Comparison of ENCODE assay signal across 4 worm cellular contexts in genomic region chrII:219846-220503, ce11.
A peak's percentile ranks its signal among the peaks of the same experiment; 100 is the strongest.
TF ChIP-seq lines count a peak whose summit lies in the region.

No protein-coding gene starts in this region.

TF ChIP-seq in whole organism, L2 larva, 48 proteins besides CTCF, POLR2A, EP300 and RAD21:
- TF ChIP-seq ztf-1 (GFP tag; conservative IDR thresholded peaks at IDR 0.05; lab: Robert Waterston, UW) (0 out of 2 replicates have a peak, but pooled peaks have one; percentile 40), nhr-21 (tag; optimal IDR thresholded peaks at IDR 0.05; lab: Kevin White, UChicago) (no peak), fos-1 (tag; optimal IDR thresholded peaks at IDR 0.05; lab: Kevin White, UChicago) (no peak), nhr-6 (tag; optimal IDR thresholded peaks at IDR 0.05; lab: Kevin White, UChicago) (no peak), Y55F3AM.14 (GFP tag; optimal IDR thresholded peaks at IDR 0.05; lab: Kevin White, UChicago) (peak; percentile 4)
TF ChIP-seq in whole organism, L2 larva: peak in this region for 2.

TF ChIP-seq in whole organism, L4 larva, 104 proteins besides CTCF, POLR2A, EP300 and RAD21:
- TF ChIP-seq spr-3 (GFP tag; optimal IDR thresholded peaks at IDR 0.05; lab: Kevin White, UChicago): no peak
- TF ChIP-seq lin-29 (GFP tag; IDR thresholded peaks at IDR 0.05; lab: Robert Waterston, UW): no peak
- no peak for TF ChIP-seq T20F7.1 (GFP tag; optimal IDR thresholded peaks at IDR 0.05; lab: Kevin White, UChicago)
- TF ChIP-seq nhr-6 (tag; optimal IDR thresholded peaks at IDR 0.05; lab: Kevin White, UChicago): no peak
- TF ChIP-seq dve-1 (tag; optimal IDR thresholded peaks at IDR 0.05; lab: Kevin White, UChicago; ENCODE audit: insufficient read depth): no peak
- TF ChIP-seq hmg-1.1 (GFP tag; IDR thresholded peaks at IDR 0.05; lab: Robert Waterston, UW): no peak
- TF ChIP-seq vab-7 (GFP tag; IDR thresholded peaks at IDR 0.05; lab: Robert Waterston, UW): no peak; the same call in 1 of the 2 replicates
- no peak for TF ChIP-seq zip-11 (GFP tag; IDR thresholded peaks at IDR 0.05; lab: Robert Waterston, UW)
- TF ChIP-seq nhr-76 (tag; optimal IDR thresholded peaks at IDR 0.05; lab: Kevin White, UChicago): no peak
- no peak for TF ChIP-seq lin-15B (tag; optimal IDR thresholded peaks at IDR 0.05; lab: Kevin White, UChicago)
- no peak for TF ChIP-seq nhr-41 (GFP tag; IDR thresholded peaks at IDR 0.05; lab: Robert Waterston, UW)
- TF ChIP-seq arid-1 (GFP tag; conservative IDR thresholded peaks at IDR 0.05; lab: Robert Waterston, UW): no peak
- peak; percentile 70 for TF ChIP-seq aha-1 (tag; lab: Kevin White, UChicago)
- TF ChIP-seq lin-1 (GFP tag; IDR thresholded peaks at IDR 0.05; lab: Robert Waterston, UW): no peak
- 0 out of 2 replicates have a peak, but pooled peaks have one; percentile 41 for TF ChIP-seq daf-8 (GFP tag; IDR thresholded peaks at IDR 0.05; lab: Robert Waterston, UW)
- TF ChIP-seq D1046.2 (GFP tag; IDR thresholded peaks at IDR 0.05; lab: Robert Waterston, UW): 0 out of 2 replicates have a peak, but pooled peaks have one; percentile 35
- TF ChIP-seq set-16 (GFP tag; IDR thresholded peaks at IDR 0.05; lab: Robert Waterston, UW): peak; percentile 53; the same call in 1 of the 2 replicates
- no peak for TF ChIP-seq dmd-9 (GFP tag; IDR thresholded peaks at IDR 0.05; lab: Robert Waterston, UW)
- no peak for TF ChIP-seq daf-16 (GFP tag; optimal IDR thresholded peaks at IDR 0.05; lab: Kevin White, UChicago)
- no peak for TF ChIP-seq daf-16 (tag; optimal IDR thresholded peaks at IDR 0.05; lab: Kevin White, UChicago)
- no peak for TF ChIP-seq saeg-2 (GFP tag; IDR thresholded peaks at IDR 0.05; lab: Robert Waterston, UW)
- TF ChIP-seq ama-1 (optimal IDR thresholded peaks at IDR 0.05; lab: Kevin White, UChicago): no peak

TF ChIP-seq in whole organism, mixed stage, embryonic, 35 proteins besides CTCF, POLR2A, EP300 and RAD21:
- peak; percentile 21 for TF ChIP-seq ham-2 (GFP tag; optimal IDR thresholded peaks at IDR 0.05; lab: Kevin White, UChicago)
- TF ChIP-seq bed-3 (GFP tag; optimal IDR thresholded peaks at IDR 0.05; lab: Kevin White, UChicago): no peak
- no peak for TF ChIP-seq sptf-1 (tag; optimal IDR thresholded peaks at IDR 0.05; lab: Kevin White, UChicago)
- TF ChIP-seq ceh-43 (GFP tag; optimal IDR thresholded peaks at IDR 0.05; lab: Kevin White, UChicago): no peak
TF ChIP-seq in whole organism, mixed stage, embryonic: peak in this region for 1.

TF ChIP-seq in whole organism, young adult, 124 proteins besides CTCF, POLR2A, EP300 and RAD21:
- peak; percentile 44; the same call in 1 of the 2 replicates for TF ChIP-seq zfh-2 (GFP tag; conservative IDR thresholded peaks at IDR 0.05; lab: Robert Waterston, UW)
- no peak for TF ChIP-seq lin-54 (GFP tag; optimal IDR thresholded peaks at IDR 0.05; lab: Kevin White, UChicago)
- no peak for TF ChIP-seq Y56A3A.18 (GFP tag; IDR thresholded peaks at IDR 0.05; lab: Robert Waterston, UW)
- TF ChIP-seq madf-3 (GFP tag; IDR thresholded peaks at IDR 0.05; lab: Robert Waterston, UW): no peak
- TF ChIP-seq ceh-58 (GFP tag; IDR thresholded peaks at IDR 0.05; lab: Robert Waterston, UW): no peak
- TF ChIP-seq aptf-2 (GFP tag; conservative IDR thresholded peaks at IDR 0.05; lab: Robert Waterston, UW): no peak
- TF ChIP-seq ZK185.1 (tag; optimal IDR thresholded peaks at IDR 0.05; lab: Kevin White, UChicago; ENCODE audit: poor library complexity, severe bottlenecking): no peak
TF ChIP-seq in whole organism, young adult: peak in this region for 1.
